Fruit fly (Drosophila melanogaster): ENCODE data around the gene CG14913.

- peak; percentile 33 for TF ChIP-seq CG3032 (tag; optimal IDR thresholded peaks at IDR 0.05)
- peak; percentile 81 for TF ChIP-seq Hr39 (GFP tag; optimal IDR thresholded peaks at IDR 0.05)
- TF ChIP-seq CG16779 (tag; optimal IDR thresholded peaks at IDR 0.05), result no peak
- peak; percentile 65 for TF ChIP-seq esn (GFP tag; optimal IDR thresholded peaks at IDR 0.05)
- peak; percentile 55 for TF ChIP-seq CG6792 (GFP tag; optimal IDR thresholded peaks at IDR 0.05)
- peak; percentile 16 for TF ChIP-seq CG7368 (GFP tag; optimal IDR thresholded peaks at IDR 0.05)
- TF ChIP-seq Sox102F (GFP tag; optimal IDR thresholded peaks at IDR 0.05), result peak; percentile 49
- no peak for TF ChIP-seq spab (GFP tag; optimal IDR thresholded peaks at IDR 0.05)
- TF ChIP-seq lz (GFP tag; optimal IDR thresholded peaks at IDR 0.05), result peak; percentile 74
- no peak for TF ChIP-seq CG9139 (GFP tag; optimal IDR thresholded peaks at IDR 0.05)
- TF ChIP-seq OdsH (GFP tag; optimal IDR thresholded peaks at IDR 0.05), result peak; percentile 53
Observed at dm6 chr2L:11065932-11066823, 49.4 kb downstream of the CG14913 start.

All from whole organism, prepupa.